Worm (Caenorhabditis elegans): ENCODE results near the gene ulp-3.

ce11 chrIV:1964057-1964456 lies 623 bp downstream of the ulp-3 start:
- TF ChIP-seq ceh-9 (tag; optimal IDR thresholded peaks at IDR 0.05): no peak
- TF ChIP-seq R02D3.7 (tag; optimal IDR thresholded peaks at IDR 0.05): no peak
- no peak for TF ChIP-seq pqm-1 (tag; optimal IDR thresholded peaks at IDR 0.05)
- TF ChIP-seq nhr-43 (tag; optimal IDR thresholded peaks at IDR 0.05; ENCODE audit: poor library complexity, severe bottlenecking): no peak
- TF ChIP-seq fkh-2 (tag; optimal IDR thresholded peaks at IDR 0.05): no peak
- TF ChIP-seq aly-2 (tag; optimal IDR thresholded peaks at IDR 0.05): no peak
- TF ChIP-seq ama-1 (optimal IDR thresholded peaks at IDR 0.05): no peak
- no peak for TF ChIP-seq daf-12 (tag; optimal IDR thresholded peaks at IDR 0.05)

All from whole organism, L3 larva.